Worm (Caenorhabditis elegans) whole organism, L2 larva: ENCODE data around the gene dnj-10.

Experiments
- blmp-1 ChIP-seq: sonication (generic microtip); optimal IDR thresholded peaks from 2 replicates; lab custom pipeline; 2017; ENCODE audit warnings: missing genetic modification characterization, mild to moderate bottlenecking, missing compliant biosample characterization, antibody characterized with exemption, moderate library complexity; ENCODE audit not compliant: insufficient read depth
- lin-13 ChIP-seq: fragments of 150-350 bp; optimal IDR thresholded peaks from 2 replicates; lab custom pipeline; 2014; ENCODE audit warnings: missing biosample characterization, missing genetic modification reagents, missing genetic modification characterization
- unc-62 ChIP-seq: fragments of 150-350 bp; optimal IDR thresholded peaks from 2 replicates; lab custom pipeline; 2014; ENCODE audit warnings: missing biosample characterization, missing genetic modification reagents, missing genetic modification characterization

- no peak for TF ChIP-seq unc-62 (GFP tag; lab: Kevin White, UChicago)
- no peak for TF ChIP-seq lin-13
- TF ChIP-seq blmp-1: no peak
Measured at ce11 chrIII:8605532-8605931, 25.4 kb upstream of the dnj-10 start, which contains the start of gene C06E1.1.
